Worm (Caenorhabditis elegans): ENCODE measurements around the gene sre-47.
A peak's percentile ranks its signal among the peaks of the same experiment; 100 is the strongest.

Gene sre-47

ce11 chrII:13976161-13976560 lies 8.3 kb downstream of the sre-47 start, which contains the start of gene Y39G8B.2 (continued):
- no peak for TF ChIP-seq attf-6 (GFP tag; IDR thresholded peaks at IDR 0.05)
- TF ChIP-seq sdz-38 (tag; optimal IDR thresholded peaks at IDR 0.05) = no peak
- peak; percentile 30 for TF ChIP-seq F23B12.7 (tag; optimal IDR thresholded peaks at IDR 0.05; ENCODE audit: insufficient read depth)
- peak; percentile 41 for TF ChIP-seq dpl-1 (GFP tag; optimal IDR thresholded peaks at IDR 0.05)
- TF ChIP-seq ama-1 (optimal IDR thresholded peaks at IDR 0.05) = no peak
- no peak for TF ChIP-seq ama-1 (GFP tag; optimal IDR thresholded peaks at IDR 0.05)
- peak; percentile 45 for TF ChIP-seq tbp1 (GFP tag; optimal IDR thresholded peaks at IDR 0.05)
- TF ChIP-seq T26A5.8 (tag; optimal IDR thresholded peaks at IDR 0.05) = no peak
- no peak for TF ChIP-seq ztf-25 (GFP tag; IDR thresholded peaks at IDR 0.05)
- peak; percentile 74 for TF ChIP-seq nhr-80 (tag; optimal IDR thresholded peaks at IDR 0.05)
- TF ChIP-seq T07F8.4 (tag; optimal IDR thresholded peaks at IDR 0.05) = no peak

DNA sequence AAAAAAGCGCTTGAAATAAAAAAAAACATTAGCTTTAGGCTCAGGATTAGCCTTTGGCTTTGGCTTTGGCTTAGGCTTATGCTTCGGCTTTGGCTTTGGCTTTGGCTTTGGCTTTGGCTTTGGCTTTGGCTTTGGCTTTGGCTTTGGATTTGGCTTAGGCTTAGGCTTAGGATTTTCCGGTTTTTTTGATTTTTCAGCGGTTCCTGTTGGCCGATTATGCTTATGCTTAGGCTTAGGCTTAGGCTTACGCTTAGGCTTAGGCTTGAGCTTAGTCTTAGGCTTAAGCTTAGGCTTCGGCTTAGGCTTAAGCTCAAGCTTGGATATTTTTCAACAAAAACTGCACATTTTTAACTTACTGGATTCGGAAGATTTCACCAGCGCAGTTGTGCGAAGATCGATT lies 10.3 kb downstream of the sre-47 start:
- TF ChIP-seq egl-44 (GFP tag; IDR thresholded peaks at IDR 0.05) (no peak), Y56A3A.18 (GFP tag; IDR thresholded peaks at IDR 0.05) (no peak), aptf-3 (GFP tag; IDR thresholded peaks at IDR 0.05) (no peak), C17E4.6 (GFP tag; IDR thresholded peaks at IDR 0.05) (no peak), C06A6.2 (GFP tag; conservative IDR thresholded peaks at IDR 0.05) (no peak), ekl-4 (GFP tag; IDR thresholded peaks at IDR 0.05) (no peak), lin-35 (GFP tag; optimal IDR thresholded peaks at IDR 0.05) (no peak), let-607 (tag; optimal IDR thresholded peaks at IDR 0.05) (no peak), nhr-90 (tag; optimal IDR thresholded peaks at IDR 0.05) (no peak), F33H1.4 (GFP tag; IDR thresholded peaks at IDR 0.05) (no peak), F23B12.7 (tag; optimal IDR thresholded peaks at IDR 0.05; ENCODE audit: insufficient read depth) (no peak), die-1 (tag; optimal IDR thresholded peaks at IDR 0.05) (no peak), mcd-1 (GFP tag; IDR thresholded peaks at IDR 0.05) (no peak)

DNA sequence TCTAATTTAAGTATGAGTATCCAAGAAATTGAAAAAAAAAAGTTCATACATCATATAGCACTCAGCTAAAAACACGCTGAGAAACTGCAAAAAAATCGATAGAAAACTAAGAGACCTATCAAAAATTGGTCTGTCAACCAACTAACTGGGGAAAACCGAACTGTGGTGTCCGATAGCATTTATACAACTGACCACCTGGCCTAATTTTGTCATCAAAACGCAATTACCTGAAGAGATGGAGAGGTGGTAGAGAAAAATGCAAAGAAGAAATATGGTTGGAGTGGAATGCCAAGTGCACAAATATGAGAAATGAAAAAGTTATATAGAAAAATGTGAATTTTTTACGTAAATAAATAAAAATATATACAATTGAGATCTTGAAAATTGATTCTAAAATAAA lies 10.9 kb downstream of the sre-47 start, which contains the start of gene Y39G8B.1:
Gene Y39G8B.1, minus strand, starts transcription at position 299 of the 400 bp plus-strand sequence.
- no peak for TF ChIP-seq snpc-4 (GFP tag; optimal IDR thresholded peaks at IDR 0.05)
- TF ChIP-seq snpc-4 (tag; optimal IDR thresholded peaks at IDR 0.05) = peak in 1 of 4 experiments; percentile 8
- no peak for TF ChIP-seq Y56A3A.18 (GFP tag; IDR thresholded peaks at IDR 0.05)
- peak; percentile 52 to 64 for TF ChIP-seq let-607 (tag; optimal IDR thresholded peaks at IDR 0.05)
- TF ChIP-seq nhr-80 (tag; optimal IDR thresholded peaks at IDR 0.05) = peak; percentile 55
- TF ChIP-seq F22D6.2 (tag; optimal IDR thresholded peaks at IDR 0.05) = no peak

- no peak for TF ChIP-seq madf-6 (GFP tag; IDR thresholded peaks at IDR 0.05)
- TF ChIP-seq bed-1 (GFP tag; IDR thresholded peaks at IDR 0.05) = no peak
- TF ChIP-seq F37B4.10 (GFP tag; IDR thresholded peaks at IDR 0.05) = 0 out of 2 replicates have a peak, but pooled peaks have one; percentile 84
- no peak for TF ChIP-seq K11D2.4 (GFP tag; IDR thresholded peaks at IDR 0.05)
- peak; percentile 55; the same call in 1 of the 2 replicates for TF ChIP-seq zfh-2 (GFP tag; conservative IDR thresholded peaks at IDR 0.05)
- TF ChIP-seq ekl-4 (GFP tag; IDR thresholded peaks at IDR 0.05) = no peak
Measured at ce11 chrII:13972199-13972598, 12.3 kb downstream of the sre-47 start.

DNA sequence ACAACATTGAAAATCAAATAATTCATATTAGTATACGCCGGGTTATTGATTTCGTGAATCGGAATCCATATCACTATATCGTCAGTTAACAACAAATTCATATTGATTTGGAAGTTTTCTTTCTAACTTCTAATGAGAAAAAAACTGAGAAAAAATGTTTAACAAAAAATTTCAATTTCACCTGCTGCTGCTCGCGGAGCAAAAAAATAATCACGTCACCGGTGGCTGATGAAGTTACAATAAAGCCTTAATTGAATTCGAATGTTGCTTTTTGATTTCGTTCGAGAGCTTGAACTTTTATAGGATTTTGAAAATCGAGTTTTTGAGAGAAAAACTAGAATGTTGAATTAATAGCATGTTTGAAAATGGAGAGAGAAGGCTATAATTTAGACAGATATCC lies 15.5 kb downstream of the sre-47 start, which contains the start of gene sre-43:
Gene sre-43, minus strand, starts transcription at position 101 of the 400 bp plus-strand sequence.
- TF ChIP-seq zfh-2 (GFP tag; conservative IDR thresholded peaks at IDR 0.05) (no peak), ceh-27 (GFP tag; optimal IDR thresholded peaks at IDR 0.05) (no peak), B0019.2 (GFP tag; conservative IDR thresholded peaks at IDR 0.05) (no peak), C06A6.2 (GFP tag; conservative IDR thresholded peaks at IDR 0.05) (no peak), atf-7 (tag; optimal IDR thresholded peaks at IDR 0.05) (no peak), snpc-1.3 (tag; optimal IDR thresholded peaks at IDR 0.05; ENCODE audit: insufficient read depth) (no peak), madf-6 (GFP tag; IDR thresholded peaks at IDR 0.05) (no peak), B0261.1 (tag; optimal IDR thresholded peaks at IDR 0.05) (no peak), ztf-18 (tag; optimal IDR thresholded peaks at IDR 0.05) (no peak), Y67H2A.10 (GFP tag; conservative IDR thresholded peaks at IDR 0.05) (no peak)
